Worm (Caenorhabditis elegans) whole organism, L4 larva: ENCODE results near the gene C36C9.5.
"Not testable (repeated sequence)": the region's sequence is repeated elsewhere in the genome, so short reads cannot be mapped to it uniquely, and the experiment has no call there.

Experiments used
- F44E2.7 ChIP-seq: fragments of 200-800 bp; sonication (Bioruptor generic); IDR thresholded peaks from 2 replicates; pipeline ENCODE4 v2.1.2; 2022; ENCODE audit warnings: missing genetic modification characterization, missing compliant biosample characterization
- ceh-20 ChIP-seq: fragments of 200-800 bp; sonication (Bioruptor generic); IDR thresholded peaks from 2 replicates; pipeline ENCODE4 v1.3.6; 2022; ENCODE audit warnings: missing genetic modification reagents, missing genetic modification characterization, missing compliant biosample characterization
- ceh-62 ChIP-seq: sonication (generic microtip); optimal IDR thresholded peaks from 2 replicates; lab custom pipeline; 2017; ENCODE audit warnings: missing biosample characterization, missing genetic modification characterization
- daf-12 ChIP-seq: fragments of 150-350 bp; optimal IDR thresholded peaks from 2 replicates; lab custom pipeline; 2014; ENCODE audit warnings: missing biosample characterization, missing genetic modification reagents, missing genetic modification characterization
- daf-8 ChIP-seq: fragments of 200-800 bp; sonication (Bioruptor generic); IDR thresholded peaks from 2 replicates; pipeline ENCODE4 v1.3.6; 2022; ENCODE audit warnings: missing genetic modification characterization, missing compliant biosample characterization
- fos-1 ChIP-seq: fragments of 150-350 bp; optimal IDR thresholded peaks from 2 replicates; lab custom pipeline; 2014; ENCODE audit warnings: missing biosample characterization, missing genetic modification characterization
- lsy-2 ChIP-seq, 2 experiments: fragments of 150-350 bp in 1 of 2; sonication (generic microtip) in 1 of 2; optimal IDR thresholded peaks; 2 replicates each; lab custom pipeline; 2014 to 2017; ENCODE audit warnings: missing biosample characterization in 2 of 2, missing genetic modification characterization in 2 of 2
- set-16 ChIP-seq: fragments of 200-800 bp; sonication (Bioruptor generic); IDR thresholded peaks from 2 replicates; pipeline ENCODE4 v1.3.6; 2022; ENCODE audit warnings: missing genetic modification reagents, missing genetic modification characterization, missing compliant biosample characterization

ce11 chrX:1690894-1691293, 12.8 kb downstream of the C36C9.5 start, which contains the start of gene C36C9.6:
- not testable (repeated sequence) for TF ChIP-seq daf-12; lsy-2 (tag; optimal IDR thresholded peaks at IDR 0.05; lab: Kevin White, UChicago); ceh-62 (tag; lab: Kevin White, UChicago); daf-8 (GFP tag; lab: Robert Waterston, UW); ceh-20 (GFP tag; lab: Robert Waterston, UW); set-16 (GFP tag; lab: Robert Waterston, UW); F44E2.7; fos-1 (tag; lab: Kevin White, UChicago)
